Worm (Caenorhabditis elegans) whole organism, L3 larva: Measurements from ENCODE around the gene nlp-52.

Source experiments
- ZK546.5 ChIP-seq: sonication (generic microtip); optimal IDR thresholded peaks from 2 replicates; lab custom pipeline; 2017; ENCODE audit warnings: missing biosample characterization, missing genetic modification characterization
- ceh-16 ChIP-seq: sonication (generic microtip); optimal IDR thresholded peaks from 2 replicates; lab custom pipeline; 2017; ENCODE audit warnings: missing biosample characterization, missing genetic modification characterization
- ceh-28 ChIP-seq: fragments of 150-350 bp; optimal IDR thresholded peaks from 2 replicates; lab custom pipeline; 2014; ENCODE audit warnings: missing biosample characterization, missing genetic modification reagents, missing genetic modification characterization
- ceh-82 ChIP-seq: fragments of 150-350 bp; optimal IDR thresholded peaks from 2 replicates; lab custom pipeline; 2014; ENCODE audit warnings: missing biosample characterization, missing genetic modification characterization
- egl-27 ChIP-seq: sonication (generic microtip); optimal IDR thresholded peaks from 4 replicates; lab custom pipeline; 2017; ENCODE audit warnings: missing biosample characterization, missing genetic modification reagents, missing genetic modification characterization
- egl-5 ChIP-seq: fragments of 150-350 bp; optimal IDR thresholded peaks from 2 replicates; lab custom pipeline; 2017; ENCODE audit warnings: missing biosample characterization, missing genetic modification reagents, missing genetic modification characterization, inconsistent platforms
- elt-3 ChIP-seq, 3 experiments: fragments of 150-350 bp in 1 of 3; sonication (generic microtip) in 2 of 3; optimal IDR thresholded peaks; 2 replicates in 2 of 3; 4 replicates in 1 of 3; lab custom pipeline; 2014 to 2017; ENCODE audit warnings: missing biosample characterization in 3 of 3, missing genetic modification characterization in 3 of 3
- fkh-10 ChIP-seq: sonication (generic microtip); optimal IDR thresholded peaks from 2 replicates; lab custom pipeline; 2017; ENCODE audit warnings: missing biosample characterization, missing genetic modification reagents, missing genetic modification characterization
- fkh-2 ChIP-seq: fragments of 150-350 bp; optimal IDR thresholded peaks from 2 replicates; lab custom pipeline; 2014; ENCODE audit warnings: missing biosample characterization, missing genetic modification reagents, missing genetic modification characterization
- hmg-11 ChIP-seq: sonication (generic microtip); optimal IDR thresholded peaks from 2 replicates; lab custom pipeline; 2016; ENCODE audit warnings: missing genetic modification characterization, missing compliant biosample characterization
- lsy-12 ChIP-seq: sonication (generic microtip); optimal IDR thresholded peaks from 2 replicates; lab custom pipeline; 2016; ENCODE audit warnings: mild to moderate bottlenecking, missing genetic modification characterization, missing compliant biosample characterization
- mml-1 ChIP-seq: fragments of 150-350 bp; sonication (generic microtip); optimal IDR thresholded peaks from 3 replicates; lab custom pipeline; 2014; ENCODE audit warnings: missing biosample characterization, missing genetic modification characterization
- nhr-11 ChIP-seq: fragments of 150-350 bp; optimal IDR thresholded peaks from 2 replicates; lab custom pipeline; 2014; ENCODE audit warnings: missing biosample characterization, missing genetic modification characterization
- nhr-23 ChIP-seq: fragments of 150-350 bp; optimal IDR thresholded peaks from 2 replicates; lab custom pipeline; 2014; ENCODE audit warnings: missing biosample characterization, missing genetic modification reagents, missing genetic modification characterization
- nhr-237 ChIP-seq: fragments of 150-350 bp; optimal IDR thresholded peaks from 2 replicates; lab custom pipeline; 2014; ENCODE audit warnings: missing biosample characterization, missing genetic modification characterization
- nhr-25 ChIP-seq: sonication (generic microtip); optimal IDR thresholded peaks from 2 replicates; lab custom pipeline; 2017; ENCODE audit warnings: missing biosample characterization, missing genetic modification characterization
- nhr-43 ChIP-seq: sonication (generic microtip); optimal IDR thresholded peaks from 2 replicates; lab custom pipeline; 2016; ENCODE audit warnings: mild to moderate bottlenecking, missing genetic modification characterization, missing compliant biosample characterization; ENCODE audit not compliant: poor library complexity, severe bottlenecking
- nhr-67 ChIP-seq: fragments of 150-350 bp; optimal IDR thresholded peaks from 2 replicates; lab custom pipeline; 2014; ENCODE audit warnings: missing biosample characterization, missing genetic modification characterization
- pha-4 ChIP-seq: fragments of 150-350 bp; optimal IDR thresholded peaks from 2 replicates; lab custom pipeline; 2014; ENCODE audit warnings: missing biosample characterization, missing genetic modification reagents, missing genetic modification characterization
- pqm-1 ChIP-seq: fragments of 150-350 bp; optimal IDR thresholded peaks from 2 replicates; lab custom pipeline; 2017; ENCODE audit warnings: missing biosample characterization, missing genetic modification characterization, inconsistent platforms
- sea-2 ChIP-seq: fragments of 150-350 bp; sonication (generic microtip); optimal IDR thresholded peaks from 4 replicates; lab custom pipeline; 2014; ENCODE audit warnings: missing biosample characterization, missing genetic modification reagents, missing genetic modification characterization
- snpc-4 ChIP-seq: fragments of 150-350 bp; optimal IDR thresholded peaks from 2 replicates; lab custom pipeline; 2014; ENCODE audit warnings: missing biosample characterization, missing genetic modification characterization
- unc-62 ChIP-seq: fragments of 150-350 bp; sonication (generic microtip); optimal IDR thresholded peaks from 4 replicates; lab custom pipeline; 2014; ENCODE audit warnings: missing biosample characterization, missing genetic modification reagents, missing genetic modification characterization
- zag-1 ChIP-seq: fragments of 150-350 bp; optimal IDR thresholded peaks from 2 replicates; lab custom pipeline; 2014; ENCODE audit warnings: missing biosample characterization, missing genetic modification characterization
- ztf-4 ChIP-seq: fragments of 150-350 bp; optimal IDR thresholded peaks from 2 replicates; lab custom pipeline; 2014; ENCODE audit warnings: missing biosample characterization, missing genetic modification characterization

The nlp-52 gene

ce11 chrIII:794000-794399 is 32.4 kb downstream of the nlp-52 start, which contains the start of gene rps-29:
Gene rps-29, plus strand, starts transcription at chrIII:794300.
- peak; percentile 17 for TF ChIP-seq ceh-28
- TF ChIP-seq egl-5 (tag; lab: Kevin White, UChicago), result no peak

ce11 chrIII:794984-795596 is 33.5 kb downstream of the nlp-52 start, which contains the start of gene trpp-11:
Gene trpp-11, plus strand, starts transcription at chrIII:795136.
- TF ChIP-seq ceh-16 (tag; lab: Kevin White, UChicago), result no peak
- TF ChIP-seq unc-62 (GFP tag; lab: Kevin White, UChicago), result no peak
- no peak for TF ChIP-seq zag-1 (tag; lab: Kevin White, UChicago)
- TF ChIP-seq, all 47 proteins: peak for 0

DNA sequence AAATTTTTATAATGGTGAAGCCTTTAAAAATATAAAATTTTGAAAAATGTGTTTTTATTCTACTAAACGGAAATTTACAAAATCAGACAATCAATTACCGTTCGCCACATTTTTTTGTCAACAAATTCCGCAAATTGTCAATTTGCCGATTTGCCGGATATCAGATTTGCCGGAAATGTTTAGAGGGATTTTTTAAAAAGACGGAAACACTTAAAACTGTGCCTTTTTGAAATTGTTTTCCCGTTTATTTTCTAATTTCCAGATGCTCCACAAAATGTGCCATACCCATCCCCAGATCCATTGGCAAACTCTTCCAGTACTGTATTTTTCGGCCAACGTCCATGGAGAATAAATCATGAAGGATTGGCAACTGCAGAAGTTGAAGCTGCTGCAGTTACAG is 35.9 kb downstream of the nlp-52 start:
- TF ChIP-seq elt-3 (tag; optimal IDR thresholded peaks at IDR 0.05; lab: Kevin White, UChicago), result no peak
- TF ChIP-seq fkh-2 (tag; lab: Kevin White, UChicago), result no peak
- no peak for TF ChIP-seq mml-1 (tag; lab: Kevin White, UChicago)
- TF ChIP-seq egl-27 (tag; lab: Kevin White, UChicago), result no peak
- no peak for TF ChIP-seq nhr-67
- no peak for TF ChIP-seq nhr-43 (tag; lab: Kevin White, UChicago)
- TF ChIP-seq ztf-4 (tag; lab: Kevin White, UChicago), result no peak
- TF ChIP-seq lsy-12 (tag; lab: Kevin White, UChicago), result no peak
- TF ChIP-seq ceh-82 (tag; lab: Kevin White, UChicago), result no peak
- TF ChIP-seq nhr-11 (tag; lab: Kevin White, UChicago), result no peak
- no peak for TF ChIP-seq fkh-10 (GFP tag; lab: Kevin White, UChicago)
- no peak for TF ChIP-seq ZK546.5
- no peak for TF ChIP-seq nhr-25 (tag; lab: Kevin White, UChicago)
- no peak for TF ChIP-seq nhr-237 (tag; lab: Kevin White, UChicago)
- TF ChIP-seq ceh-28, result no peak
- no peak for TF ChIP-seq pqm-1 (tag; lab: Kevin White, UChicago)
- no peak for TF ChIP-seq nhr-23 (tag; lab: Kevin White, UChicago)
- no peak for TF ChIP-seq snpc-4 (tag; lab: Kevin White, UChicago)
- TF ChIP-seq, all 47 proteins: peak for 0

- TF ChIP-seq pha-4 (tag; lab: Kevin White, UChicago), result no peak
- TF ChIP-seq sea-2 (GFP tag; lab: Kevin White, UChicago), result no peak
Measured at ce11 chrIII:802041-802440, 40.5 kb downstream of the nlp-52 start.

- no peak for TF ChIP-seq hmg-11
- no peak for TF ChIP-seq nhr-11 (tag; lab: Kevin White, UChicago)
- TF ChIP-seq pqm-1 (tag; lab: Kevin White, UChicago), result no peak
- no peak for TF ChIP-seq fkh-10 (GFP tag; lab: Kevin White, UChicago)
- TF ChIP-seq nhr-43 (tag; lab: Kevin White, UChicago), result no peak
Measured at ce11 chrIII:811544-811943, 50.0 kb downstream of the nlp-52 start, which contains the start of gene daf-7. Gene daf-7, plus strand, starts transcription at chrIII:811844.
